Worm (Caenorhabditis elegans): ENCODE data around the gene F58A4.6.

The F58A4.6 gene

ce11 chrIII:9629855-9630254, 15.6 kb downstream of the F58A4.6 start, which contains the start of gene rpac-19 (continued):
- peak; percentile 62 to 66 for TF ChIP-seq lsy-2 (tag; optimal IDR thresholded peaks at IDR 0.05)
- TF ChIP-seq sox-4 (tag; optimal IDR thresholded peaks at IDR 0.05): no peak
- peak; percentile 81 for TF ChIP-seq nhr-90 (tag; optimal IDR thresholded peaks at IDR 0.05; ENCODE audit: poor library complexity)
- peak in 1 of 2 experiments; percentile 14 for TF ChIP-seq mdl-1 (tag; optimal IDR thresholded peaks at IDR 0.05)
- TF ChIP-seq irx-1 (tag; optimal IDR thresholded peaks at IDR 0.05): no peak
- peak; percentile 31 for TF ChIP-seq zip-4 (GFP tag; optimal IDR thresholded peaks at IDR 0.05)
- TF ChIP-seq aly-2 (tag; optimal IDR thresholded peaks at IDR 0.05): peak; percentile 24
- no peak for TF ChIP-seq elt-3 (tag; optimal IDR thresholded peaks at IDR 0.05)
- peak; percentile 2 for TF ChIP-seq fkh-8 (tag; optimal IDR thresholded peaks at IDR 0.05)
- no peak for TF ChIP-seq ceh-63 (GFP tag; optimal IDR thresholded peaks at IDR 0.05)
- TF ChIP-seq hlh-17 (GFP tag; optimal IDR thresholded peaks at IDR 0.05; ENCODE audit: borderline replicate concordance): no peak
- peak; percentile 4 for TF ChIP-seq lin-39 (tag; optimal IDR thresholded peaks at IDR 0.05)
- no peak for TF ChIP-seq jun-1 (tag; optimal IDR thresholded peaks at IDR 0.05)
- peak; percentile 87 for TF ChIP-seq ama-1 (optimal IDR thresholded peaks at IDR 0.05)
- no peak for TF ChIP-seq egl-27 (tag; optimal IDR thresholded peaks at IDR 0.05)
- no peak for TF ChIP-seq fkh-10 (GFP tag; optimal IDR thresholded peaks at IDR 0.05)
- peak; percentile 27 for TF ChIP-seq egl-13 (tag; optimal IDR thresholded peaks at IDR 0.05)
- TF ChIP-seq C16A3.4 (tag; optimal IDR thresholded peaks at IDR 0.05): peak; percentile 56
- TF ChIP-seq nhr-28 (tag; optimal IDR thresholded peaks at IDR 0.05): no peak
- no peak for TF ChIP-seq C34B4.2 (tag; optimal IDR thresholded peaks at IDR 0.05)
- TF ChIP-seq grh-1 (GFP tag; IDR thresholded peaks at IDR 0.05): no peak
- TF ChIP-seq unc-62 (GFP tag; optimal IDR thresholded peaks at IDR 0.05): no peak
- peak; percentile 68 for TF ChIP-seq rnt-1 (tag; optimal IDR thresholded peaks at IDR 0.05)
- no peak for TF ChIP-seq nhr-11 (tag; optimal IDR thresholded peaks at IDR 0.05)
- TF ChIP-seq ceh-90 (tag; optimal IDR thresholded peaks at IDR 0.05): peak; percentile 26
- peak; percentile 42 for TF ChIP-seq nhr-19 (GFP tag; conservative IDR thresholded peaks at IDR 0.05)
- TF ChIP-seq mep-1 (tag; optimal IDR thresholded peaks at IDR 0.05): peak; percentile 70
- TF ChIP-seq fos-1 (tag; optimal IDR thresholded peaks at IDR 0.05): no peak
- TF ChIP-seq ces-1 (GFP tag; optimal IDR thresholded peaks at IDR 0.05): no peak
- no peak for TF ChIP-seq pag-3 (tag; optimal IDR thresholded peaks at IDR 0.05; ENCODE audit: borderline replicate concordance, insufficient read depth)
- TF ChIP-seq mab-9 (GFP tag; IDR thresholded peaks at IDR 0.05): no peak
- peak; percentile 39 for TF ChIP-seq snpc-4 (tag; optimal IDR thresholded peaks at IDR 0.05)
- TF ChIP-seq isw-1 (GFP tag; IDR thresholded peaks at IDR 0.05): no peak
- no peak for TF ChIP-seq pqm-1 (tag; optimal IDR thresholded peaks at IDR 0.05)
- peak; percentile 50 to 69 for TF ChIP-seq lin-35 (GFP tag; optimal IDR thresholded peaks at IDR 0.05)
- no peak for TF ChIP-seq nhr-12 (tag; optimal IDR thresholded peaks at IDR 0.05)
- no peak for TF ChIP-seq tlp-1 (tag; optimal IDR thresholded peaks at IDR 0.05)
- TF ChIP-seq nhr-85 (tag): no peak
- TF ChIP-seq snu-23 (GFP tag; optimal IDR thresholded peaks at IDR 0.05): peak; percentile 71
- no peak for TF ChIP-seq sptf-1 (tag; optimal IDR thresholded peaks at IDR 0.05)
- no peak for TF ChIP-seq efl-3 (GFP tag; optimal IDR thresholded peaks at IDR 0.05)
- peak; percentile 72 for TF ChIP-seq blmp-1 (tag; optimal IDR thresholded peaks at IDR 0.05)
- no peak for TF ChIP-seq nhr-76 (tag; optimal IDR thresholded peaks at IDR 0.05)
- peak; percentile 70 for TF ChIP-seq unc-130 (tag; optimal IDR thresholded peaks at IDR 0.05)
- TF ChIP-seq unc-30 (tag; optimal IDR thresholded peaks at IDR 0.05): no peak
- peak; percentile 37 for TF ChIP-seq lir-3 (tag; optimal IDR thresholded peaks at IDR 0.05; ENCODE audit: poor library complexity)
- no peak for TF ChIP-seq ceh-88 (GFP tag; IDR thresholded peaks at IDR 0.05)
- peak; percentile 41 for TF ChIP-seq lin-14 (GFP tag; optimal IDR thresholded peaks at IDR 0.05)
- TF ChIP-seq ceh-82 (tag; optimal IDR thresholded peaks at IDR 0.05): peak; percentile 10 to 18 (median 14)
- peak; percentile 67 for TF ChIP-seq swsn-7 (tag; optimal IDR thresholded peaks at IDR 0.05)
- TF ChIP-seq dpl-1 (GFP tag; optimal IDR thresholded peaks at IDR 0.05): peak; percentile 64 to 72 (median 72)
- peak; percentile 40 for TF ChIP-seq unc-86 (tag; optimal IDR thresholded peaks at IDR 0.05)
- peak in 1 of 2 experiments; percentile 45 for TF ChIP-seq ztf-11 (tag; optimal IDR thresholded peaks at IDR 0.05)
